Worm (Caenorhabditis elegans): ENCODE results near the gene Y62H9A.5.

Y62H9A.5 gene

DNA sequence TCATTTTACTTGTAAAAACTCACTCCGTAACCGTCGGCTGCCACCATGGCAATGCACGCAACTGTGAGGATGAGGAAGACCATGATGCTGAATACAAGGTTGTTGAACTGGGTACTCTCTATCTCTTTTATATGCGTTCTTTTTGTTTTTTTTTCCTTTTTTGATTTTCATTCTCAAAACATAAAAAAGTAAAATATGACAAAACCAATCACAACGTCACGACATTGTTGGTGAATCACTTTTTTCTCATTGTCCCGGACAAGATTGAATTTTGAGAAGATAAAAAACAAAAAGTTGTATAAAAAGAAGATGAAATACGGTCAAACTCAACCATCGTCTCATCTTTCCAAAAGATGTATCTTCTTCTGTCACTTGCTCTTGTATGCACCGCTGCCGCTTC, at the start of gene Y62H9A.5, which contains the start of gene ule-5:
TSS of gene Y62H9A.5 (minus strand) at position 101 of the 400 bp plus-strand sequence.
TSS of gene ule-5 (plus strand) at position 328 of the 400 bp plus-strand sequence.
- no peak for TF ChIP-seq dao-5 (tag; optimal IDR thresholded peaks at IDR 0.05)
- TF ChIP-seq W03F9.2 (tag; optimal IDR thresholded peaks at IDR 0.05), result no peak
- TF ChIP-seq him-1 (tag; optimal IDR thresholded peaks at IDR 0.05), result no peak

ce11 chrX:11931559-11931958, 48.9 kb upstream of the Y62H9A.5 start, which contains the start of gene dot-1.4:
Gene dot-1.4 (minus strand): TSS chrX:11931659.
- no peak for TF ChIP-seq him-1 (tag; optimal IDR thresholded peaks at IDR 0.05)
- TF ChIP-seq dao-5 (tag; optimal IDR thresholded peaks at IDR 0.05), result no peak
- TF ChIP-seq W03F9.2 (tag; optimal IDR thresholded peaks at IDR 0.05), result no peak

ce11 chrX:11927585-11927984, 44.9 kb upstream of the Y62H9A.5 start, which contains the start of gene F55G7.4:
Gene F55G7.4 (plus strand): TSS chrX:11927885.
- TF ChIP-seq W03F9.2 (tag; optimal IDR thresholded peaks at IDR 0.05) (no peak), him-1 (tag; optimal IDR thresholded peaks at IDR 0.05) (no peak), dao-5 (tag; optimal IDR thresholded peaks at IDR 0.05) (no peak)

- TF ChIP-seq him-1 (tag; optimal IDR thresholded peaks at IDR 0.05) (no peak), dao-5 (tag; optimal IDR thresholded peaks at IDR 0.05) (no peak), W03F9.2 (tag; optimal IDR thresholded peaks at IDR 0.05) (no peak)
These were observed 42.5 kb upstream of the Y62H9A.5 start for ce11 chrX:11925243-11925642.

- TF ChIP-seq W03F9.2 (tag; optimal IDR thresholded peaks at IDR 0.05), result peak; percentile 32
- no peak for TF ChIP-seq him-1 (tag; optimal IDR thresholded peaks at IDR 0.05)
These were observed 41.5 kb upstream of the Y62H9A.5 start, which contains the start of gene F55G7.1 for ce11 chrX:11924158-11924557. Gene F55G7.1 (plus strand): TSS chrX:11924433.

DNA sequence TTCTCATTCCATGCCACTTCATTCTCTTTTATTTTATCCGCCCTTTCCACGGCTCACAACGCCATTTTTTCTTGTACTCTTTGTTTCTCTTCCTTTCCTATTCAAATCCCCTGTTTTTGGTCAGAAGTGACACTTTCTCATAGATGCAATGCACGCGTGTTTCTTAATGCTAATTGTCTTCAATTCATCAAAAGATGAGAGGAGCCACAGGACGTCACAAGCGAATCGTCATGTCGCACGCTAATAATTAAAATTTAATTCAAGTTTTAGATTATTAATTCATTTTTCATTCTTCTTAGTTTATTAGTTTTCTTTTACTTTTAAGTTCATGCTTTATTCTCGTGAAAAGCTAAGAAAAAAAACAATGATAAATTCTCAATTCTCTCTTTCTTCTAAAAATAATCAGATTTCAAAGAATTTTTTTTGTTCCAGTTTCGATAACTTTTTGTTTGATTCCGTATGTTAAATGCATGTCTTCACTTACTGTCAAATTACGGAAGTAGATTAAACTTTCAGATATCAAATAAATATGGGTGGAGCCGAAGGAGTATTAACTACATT, 38.1 kb upstream of the Y62H9A.5 start, which contains the start of gene Y62H9A.14:
TSS of gene Y62H9A.14 (plus strand) at position 511 of the 561 bp plus-strand sequence.
- TF ChIP-seq dao-5 (tag; optimal IDR thresholded peaks at IDR 0.05), result no peak
- TF ChIP-seq W03F9.2 (tag; optimal IDR thresholded peaks at IDR 0.05), result no peak
- TF ChIP-seq him-1 (tag; optimal IDR thresholded peaks at IDR 0.05), result no peak

DNA sequence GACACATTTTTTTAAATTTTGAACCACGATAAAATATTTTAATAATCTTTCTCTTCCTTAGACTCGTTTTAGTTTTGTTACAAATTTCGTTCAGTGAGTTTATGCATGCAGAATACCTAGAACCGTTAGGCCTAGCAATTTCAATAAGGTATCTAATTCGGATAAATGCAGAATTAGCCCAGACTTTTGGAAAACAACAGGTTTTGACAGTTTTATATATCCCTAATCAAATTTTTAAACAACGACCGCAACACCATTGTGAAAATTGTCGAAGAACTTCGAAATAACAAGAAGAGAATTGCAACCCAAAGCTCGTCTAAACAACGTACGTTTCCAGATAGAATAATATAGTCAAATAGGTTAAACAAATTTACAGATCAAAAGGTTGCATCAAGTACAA, 35.3 kb upstream of the Y62H9A.5 start, which contains the start of gene Y62H9A.16:
TSS of gene Y62H9A.16 (plus strand) at position 301 of the 400 bp plus-strand sequence.
- TF ChIP-seq W03F9.2 (tag; optimal IDR thresholded peaks at IDR 0.05) (no peak), him-1 (tag; optimal IDR thresholded peaks at IDR 0.05) (no peak), dao-5 (tag; optimal IDR thresholded peaks at IDR 0.05) (no peak)

ce11 chrX:11916705-11917104, 34.0 kb upstream of the Y62H9A.5 start, which contains the start of gene Y62H9A.13:
Gene Y62H9A.13 (plus strand): TSS chrX:11917005.
- TF ChIP-seq dao-5 (tag; optimal IDR thresholded peaks at IDR 0.05), result no peak
- TF ChIP-seq W03F9.2 (tag; optimal IDR thresholded peaks at IDR 0.05), result no peak
- TF ChIP-seq him-1 (tag; optimal IDR thresholded peaks at IDR 0.05), result no peak

DNA sequence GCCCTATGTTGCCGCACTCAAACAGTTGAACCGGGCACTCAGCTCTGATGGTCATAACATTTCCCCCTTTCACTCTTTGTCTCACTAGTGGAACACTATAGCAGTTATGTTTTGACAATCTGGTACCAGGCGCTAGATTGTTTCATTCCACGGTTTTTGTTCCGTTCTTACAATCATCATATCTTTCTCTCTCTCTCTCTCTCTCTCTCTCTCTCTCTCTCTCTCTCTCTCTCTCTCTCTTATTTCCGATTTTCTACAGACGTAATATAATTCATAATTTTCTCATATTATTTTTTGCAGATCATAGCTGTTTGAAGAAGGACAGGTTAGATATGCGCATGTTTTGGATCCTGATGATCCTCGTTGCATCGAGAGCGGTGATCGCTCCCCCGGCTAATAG, 31.1 kb upstream of the Y62H9A.5 start, which contains the start of gene Y62H9A.12:
TSS of gene Y62H9A.12 (plus strand) at position 301 of the 400 bp plus-strand sequence.
- TF ChIP-seq dao-5 (tag; optimal IDR thresholded peaks at IDR 0.05) (no peak), W03F9.2 (tag; optimal IDR thresholded peaks at IDR 0.05) (no peak), him-1 (tag; optimal IDR thresholded peaks at IDR 0.05) (no peak)

DNA sequence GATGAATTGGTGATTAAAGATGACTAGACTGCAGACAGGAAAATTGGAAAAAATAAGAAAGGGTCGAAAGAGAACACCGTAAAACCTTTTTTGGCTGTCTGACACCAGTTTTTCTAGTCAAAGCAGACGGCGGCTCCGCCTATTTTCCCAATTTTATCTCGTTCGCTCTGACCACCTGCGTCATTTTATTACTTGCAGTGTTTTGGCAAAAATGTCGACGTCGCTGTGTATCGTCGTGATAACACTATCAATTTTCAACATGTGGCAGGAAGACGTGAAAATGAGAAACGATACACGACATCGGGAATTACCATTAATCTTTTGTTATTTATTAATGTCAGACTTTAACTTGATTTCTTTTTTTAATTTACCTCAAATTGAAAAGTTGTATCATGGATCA, 27.3 kb upstream of the Y62H9A.5 start, which contains the start of gene Y62H9A.15:
TSS of gene Y62H9A.15 (minus strand) at position 100 of the 400 bp plus-strand sequence.
- no peak for TF ChIP-seq him-1 (tag; optimal IDR thresholded peaks at IDR 0.05)
- no peak for TF ChIP-seq dao-5 (tag; optimal IDR thresholded peaks at IDR 0.05)
- no peak for TF ChIP-seq W03F9.2 (tag; optimal IDR thresholded peaks at IDR 0.05)

ce11 chrX:11909168-11909567, 26.5 kb upstream of the Y62H9A.5 start:
- TF ChIP-seq W03F9.2 (tag; optimal IDR thresholded peaks at IDR 0.05) (no peak), him-1 (tag; optimal IDR thresholded peaks at IDR 0.05) (no peak), dao-5 (tag; optimal IDR thresholded peaks at IDR 0.05) (no peak)

DNA sequence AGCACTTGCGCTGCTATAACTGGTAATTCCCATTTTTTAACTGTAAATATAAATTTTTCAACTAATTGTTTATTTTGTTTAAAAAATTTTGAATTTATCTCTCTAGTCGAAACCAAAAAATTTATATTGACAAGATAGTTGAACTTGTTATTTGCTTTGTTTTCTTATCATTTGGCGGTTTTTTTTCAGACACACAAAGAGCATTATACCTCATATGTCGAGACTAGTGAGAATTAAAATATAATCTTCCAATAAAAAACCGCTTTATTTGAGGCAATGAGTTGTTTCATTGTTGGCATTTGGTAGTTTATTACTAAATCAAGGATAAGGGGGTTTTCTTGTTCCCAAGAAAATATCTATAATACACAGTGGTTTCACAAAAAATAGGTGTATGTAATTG, 25.5 kb upstream of the Y62H9A.5 start:
- TF ChIP-seq W03F9.2 (tag; optimal IDR thresholded peaks at IDR 0.05) (no peak), dao-5 (tag; optimal IDR thresholded peaks at IDR 0.05) (no peak), him-1 (tag; optimal IDR thresholded peaks at IDR 0.05) (no peak)

- TF ChIP-seq him-1 (tag; optimal IDR thresholded peaks at IDR 0.05) (no peak), W03F9.2 (tag; optimal IDR thresholded peaks at IDR 0.05) (no peak), dao-5 (tag; optimal IDR thresholded peaks at IDR 0.05) (no peak)
These were observed 24.6 kb upstream of the Y62H9A.5 start, which contains the start of gene Y62H9A.11 for ce11 chrX:11907263-11907662. Gene Y62H9A.11 (minus strand): TSS chrX:11907363.

DNA sequence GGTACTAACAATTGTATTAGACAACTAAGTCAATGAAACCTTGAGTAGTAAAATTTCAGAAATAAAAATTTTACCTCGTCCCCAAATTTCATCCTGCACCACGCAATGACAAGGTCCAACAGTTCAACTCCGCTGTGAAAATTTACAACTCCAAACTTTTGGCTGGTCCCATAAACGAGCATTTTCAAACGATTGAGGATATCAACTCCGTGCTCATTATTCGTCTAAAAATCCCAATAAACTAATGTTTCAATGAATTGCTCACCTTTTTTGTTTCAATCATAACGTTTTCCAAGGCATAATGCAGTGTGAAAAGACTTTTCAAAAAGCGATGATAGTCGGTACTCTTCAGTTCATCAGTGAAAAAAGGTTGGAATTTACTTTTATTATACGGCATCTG, 23.9 kb upstream of the Y62H9A.5 start:
- no peak for TF ChIP-seq dao-5 (tag; optimal IDR thresholded peaks at IDR 0.05)
- TF ChIP-seq W03F9.2 (tag; optimal IDR thresholded peaks at IDR 0.05), result no peak
- TF ChIP-seq him-1 (tag; optimal IDR thresholded peaks at IDR 0.05), result no peak

All from whole organism, L4/young adult.